Fruit fly (Drosophila melanogaster): ENCODE data around the gene Daao2.
A peak's percentile ranks its signal among the peaks of the same experiment; 100 is the strongest.

Gene Daao2

DNA sequence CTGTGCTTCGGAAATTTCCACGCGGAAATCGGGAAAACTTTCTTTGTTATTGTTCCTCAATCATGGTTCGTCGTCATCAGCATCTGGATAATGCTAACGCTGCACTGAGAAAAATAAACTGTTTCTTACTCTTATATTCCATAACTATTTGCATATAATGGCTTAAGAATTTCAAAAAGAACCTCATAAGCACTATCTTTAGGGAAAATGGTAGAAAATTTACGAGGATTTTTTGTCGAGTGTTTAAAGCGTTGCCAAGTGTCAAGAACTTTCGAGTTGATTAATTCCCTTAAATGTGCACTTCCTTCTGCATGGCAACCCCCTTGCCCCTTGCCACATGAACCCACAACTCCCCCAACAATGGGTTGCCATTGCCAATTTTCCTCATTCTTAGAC, 14.8 kb upstream of the Daao2 start (continued):
- TF ChIP-seq pros (GFP tag; optimal IDR thresholded peaks at IDR 0.05), result no peak
- TF ChIP-seq Dad (GFP tag; optimal IDR thresholded peaks at IDR 0.05), result peak; percentile 36
- no peak for TF ChIP-seq hkb (optimal IDR thresholded peaks at IDR 0.05)
- TF ChIP-seq hkb (GFP tag; IDR thresholded peaks at IDR 0.05), result peak; percentile 48; the same call in 1 of the 2 replicates
- TF ChIP-seq sr (GFP tag; IDR thresholded peaks at IDR 0.05), result no peak
- peak; percentile 35 for TF ChIP-seq Meics (GFP tag; optimal IDR thresholded peaks at IDR 0.05)
- no peak for TF ChIP-seq inv (GFP tag; IDR thresholded peaks at IDR 0.05; ENCODE audit: partially characterized antibody)
- TF ChIP-seq CG11504 (tag; optimal IDR thresholded peaks at IDR 0.05), result peak; percentile 47
- peak; percentile 71 for TF ChIP-seq CG7839 (tag; optimal IDR thresholded peaks at IDR 0.05)
- TF ChIP-seq Oli (tag; optimal IDR thresholded peaks at IDR 0.05), result peak; percentile 75
- TF ChIP-seq gt (GFP tag; IDR thresholded peaks at IDR 0.05), result no peak
- peak; percentile 54 for TF ChIP-seq CG4424 (GFP tag; optimal IDR thresholded peaks at IDR 0.05)
- peak; percentile 37; the same call in 1 of the 2 replicates for TF ChIP-seq Taf1 (GFP tag; IDR thresholded peaks at IDR 0.05)
- no peak for TF ChIP-seq Vsx1 (GFP tag; optimal IDR thresholded peaks at IDR 0.05)
- TF ChIP-seq CG12391 (tag; optimal IDR thresholded peaks at IDR 0.05), result peak; percentile 44
- TF ChIP-seq z (GFP tag; IDR thresholded peaks at IDR 0.05), result no peak
- peak; percentile 71 for TF ChIP-seq Deaf1 (tag; optimal IDR thresholded peaks at IDR 0.05)
- peak; percentile 51; the same call in 1 of the 2 replicates for TF ChIP-seq Ada2b (GFP tag; IDR thresholded peaks at IDR 0.05)
- TF ChIP-seq gem (tag; optimal IDR thresholded peaks at IDR 0.05), result peak; percentile 81
- TF ChIP-seq lilli (GFP tag; optimal IDR thresholded peaks at IDR 0.05), result no peak
- TF ChIP-seq CG3163 (GFP tag; optimal IDR thresholded peaks at IDR 0.05), result no peak
- TF ChIP-seq esg (GFP tag; conservative IDR thresholded peaks at IDR 0.05), result no peak
- no peak for TF ChIP-seq CG12769 (tag; optimal IDR thresholded peaks at IDR 0.05)
- TF ChIP-seq grn (GFP tag; optimal IDR thresholded peaks at IDR 0.05), result no peak
- peak; percentile 46; the same call in 1 of the 2 replicates for TF ChIP-seq H2.0 (GFP tag; IDR thresholded peaks at IDR 0.05)
- peak; percentile 16 for TF ChIP-seq Dip3 (GFP tag; optimal IDR thresholded peaks at IDR 0.05)
- peak; percentile 17 for TF ChIP-seq Abd-B (GFP tag; optimal IDR thresholded peaks at IDR 0.05)
- TF ChIP-seq CG34224 (GFP tag; IDR thresholded peaks at IDR 0.05; ENCODE audit: partially characterized antibody), result no peak
- TF ChIP-seq CG6791 (GFP tag; IDR thresholded peaks at IDR 0.05; ENCODE audit: partially characterized antibody), result no peak
- TF ChIP-seq ro (GFP tag; IDR thresholded peaks at IDR 0.05), result no peak
- TF ChIP-seq wek (GFP tag; optimal IDR thresholded peaks at IDR 0.05), result peak; percentile 24
- TF ChIP-seq Mrtf (GFP tag; IDR thresholded peaks at IDR 0.05), result 0 out of 3 replicates have a peak, but pooled peaks have one; percentile 36
- peak; percentile 39 for TF ChIP-seq crc (GFP tag; optimal IDR thresholded peaks at IDR 0.05)
- TF ChIP-seq CG12942 (GFP tag; optimal IDR thresholded peaks at IDR 0.05), result peak; percentile 33
- no peak for TF ChIP-seq Poxn (GFP tag; IDR thresholded peaks at IDR 0.05)
- no peak for TF ChIP-seq pfk (GFP tag; optimal IDR thresholded peaks at IDR 0.05)
- TF ChIP-seq ranshi (GFP tag; IDR thresholded peaks at IDR 0.05), result peak; percentile 49; the same call in 1 of the 2 replicates
- TF ChIP-seq CG10209 (GFP tag; optimal IDR thresholded peaks at IDR 0.05), result peak; percentile 21
- peak in 1 of 3 experiments; percentile 42 for TF ChIP-seq lola (GFP tag; optimal IDR thresholded peaks at IDR 0.05)
- no peak for TF ChIP-seq fru (optimal IDR thresholded peaks at IDR 0.05)
- no peak for TF ChIP-seq CG16813 (GFP tag; IDR thresholded peaks at IDR 0.05; ENCODE audit: partially characterized antibody)
- no peak for TF ChIP-seq CG2199 (GFP tag; IDR thresholded peaks at IDR 0.05)
- peak; percentile 69 for TF ChIP-seq az2 (GFP tag; optimal IDR thresholded peaks at IDR 0.05)
- TF ChIP-seq Dbx (GFP tag; IDR thresholded peaks at IDR 0.05), result no peak
- peak; percentile 83 for TF ChIP-seq sens (GFP tag)
- peak; percentile 35 for TF ChIP-seq CG2120 (GFP tag; optimal IDR thresholded peaks at IDR 0.05)
- TF ChIP-seq CG8478 (optimal IDR thresholded peaks at IDR 0.05), result no peak
- peak; percentile 5 for TF ChIP-seq CG10462 (GFP tag; optimal IDR thresholded peaks at IDR 0.05)
- TF ChIP-seq usp (GFP tag; optimal IDR thresholded peaks at IDR 0.05), result no peak
- no peak for TF ChIP-seq corto (GFP tag; optimal IDR thresholded peaks at IDR 0.05)
- no peak for TF ChIP-seq Nf-YC (tag; optimal IDR thresholded peaks at IDR 0.05)
- TF ChIP-seq NK7.1 (GFP tag; optimal IDR thresholded peaks at IDR 0.05), result no peak

Measured in whole organism, embryonic.